Fruit fly (Drosophila melanogaster) whole organism, embryonic: ENCODE results near the gene Rilpl.

Experiments used
- CG11696 ChIP-seq: fragments of 200-800 bp; sonication (Bioruptor generic); IDR thresholded peaks from 2 replicates; pipeline ENCODE4 v1.3.6; 2022; ENCODE audit warnings: missing biosample characterization, missing genetic modification characterization
- CG1529 ChIP-seq: fragments of 200-800 bp; sonication (Bioruptor generic); optimal IDR thresholded peaks from 3 replicates; lab custom pipeline; 2018; ENCODE audit warnings: missing biosample characterization, missing genetic modification characterization
- CG42726 ChIP-seq: fragments of 200-800 bp; sonication (Bioruptor generic); IDR thresholded peaks from 2 replicates; pipeline ENCODE4 v1.3.6; 2022; ENCODE audit warnings: missing biosample characterization, missing genetic modification characterization; ENCODE audit not compliant: partially characterized antibody
- CG4360 ChIP-seq: fragments of 200-800 bp; sonication (Bioruptor generic); IDR thresholded peaks from 2 replicates; pipeline ENCODE4 v1.3.6; 2022; ENCODE audit warnings: missing biosample characterization, missing genetic modification characterization
- CG9876 ChIP-seq: fragments of 200-800 bp; sonication (Bioruptor generic); optimal IDR thresholded peaks from 2 replicates; lab custom pipeline; 2016; ENCODE audit warnings: missing biosample characterization, missing genetic modification characterization
- HLH3B ChIP-seq: fragments of 200-800 bp; sonication (Bioruptor generic); IDR thresholded peaks from 2 replicates; pipeline ENCODE4 v1.3.6; 2022; ENCODE audit warnings: missing biosample characterization, missing genetic modification characterization
- HLH4C ChIP-seq: fragments of 200-800 bp; sonication (Bioruptor generic); IDR thresholded peaks from 3 replicates; pipeline ENCODE4 v1.3.6; 2022; ENCODE audit warnings: missing biosample characterization, missing genetic modification characterization; ENCODE audit not compliant: partially characterized antibody
- YL-1 ChIP-seq: fragments of 200-800 bp; sonication (Bioruptor generic); optimal IDR thresholded peaks from 3 replicates; lab custom pipeline; 2017; ENCODE audit warnings: missing biosample characterization, mild to moderate bottlenecking, missing genetic modification characterization
- fru ChIP-seq: fragments of >200 bp; optimal IDR thresholded peaks from 2 replicates; lab custom pipeline; 2017
- fu2 ChIP-seq: fragments of 200-800 bp; sonication (Bioruptor generic); optimal IDR thresholded peaks from 2 replicates; lab custom pipeline; 2016; ENCODE audit warnings: missing biosample characterization, missing genetic modification characterization
- h ChIP-seq: fragments of >200 bp; optimal IDR thresholded peaks from 2 replicates; lab custom pipeline; 2017
- jing ChIP-seq: fragments of 200-800 bp; sonication (Bioruptor generic); optimal IDR thresholded peaks from 2 replicates; lab custom pipeline; 2018; ENCODE audit warnings: missing biosample characterization, mild to moderate bottlenecking, missing genetic modification characterization

dm6 chrX:1407683-1408082, 14.8 kb downstream of the Rilpl start:
- no peak for TF ChIP-seq h (lab: Kevin White, UChicago)
- TF ChIP-seq CG9876 (GFP tag; lab: Kevin White, UChicago), result no peak
- no peak for TF ChIP-seq HLH4C (GFP tag; lab: Robert Waterston, UW)
- TF ChIP-seq fru, result no peak
- TF ChIP-seq CG1529 (GFP tag; lab: Kevin White, UChicago), result no peak
- no peak for TF ChIP-seq jing (GFP tag; lab: Kevin White, UChicago)
- no peak for TF ChIP-seq CG11696 (GFP tag; lab: Robert Waterston, UW)
- no peak for TF ChIP-seq CG42726 (GFP tag; lab: Robert Waterston, UW)
- no peak for TF ChIP-seq fu2 (GFP tag; lab: Kevin White, UChicago)
- TF ChIP-seq YL-1, result no peak
- no peak for TF ChIP-seq CG4360 (GFP tag; lab: Robert Waterston, UW)
- no peak for TF ChIP-seq HLH3B
